Fruit fly (Drosophila melanogaster) whole organism: ENCODE results near the gene SA2.

ENCODE experiments used
- CG8478 ChIP-seq: fragments of >200 bp; optimal IDR thresholded peaks from 2 replicates; lab custom pipeline; 2018; ENCODE audit warnings: inconsistent platforms
- pan ChIP-seq: fragments of >200 bp; optimal IDR thresholded peaks from 2 replicates; lab custom pipeline; 2017
- usp ChIP-seq: fragments of >200 bp; optimal IDR thresholded peaks from 2 replicates; lab custom pipeline; 2017; ENCODE audit warnings: missing biosample characterization, missing genetic modification characterization, mixed read lengths

dm6 chr3L:1447803-1448517, 10.3 kb upstream of the SA2 start:
- TF ChIP-seq pan (no peak), usp (no peak), CG8478 (lab: Kevin White, UChicago) (no peak)
